Worm (Caenorhabditis elegans) whole organism, young adult: ENCODE results near the gene ttx-1.

Experiments
- B0336.3 ChIP-seq: fragments of 200-800 bp; sonication (Bioruptor generic); IDR thresholded peaks from 2 replicates; pipeline ENCODE4 v1.3.6; 2022; ENCODE audit warnings: missing genetic modification characterization, missing compliant biosample characterization
- D2030.7 ChIP-seq: fragments of 200-800 bp; sonication (Bioruptor generic); IDR thresholded peaks from 2 replicates; pipeline ENCODE4 v1.3.6; 2022; ENCODE audit warnings: missing genetic modification reagents, missing genetic modification characterization, missing compliant biosample characterization
- F10E7.11 ChIP-seq: sonication (generic microtip); optimal IDR thresholded peaks from 2 replicates; lab custom pipeline; 2017; ENCODE audit warnings: mild to moderate bottlenecking, missing genetic modification characterization, moderate library complexity, missing compliant biosample characterization
- F33H1.4 ChIP-seq: fragments of 200-800 bp; sonication (Bioruptor generic); IDR thresholded peaks from 2 replicates; pipeline ENCODE4 v1.3.6; 2022; ENCODE audit warnings: missing genetic modification reagents, missing genetic modification characterization, missing compliant biosample characterization
- F37B4.10 ChIP-seq: fragments of 200-800 bp; sonication (Bioruptor generic); IDR thresholded peaks from 2 replicates; pipeline ENCODE4 v1.3.6; 2022; ENCODE audit warnings: missing genetic modification characterization, missing compliant biosample characterization
- F57A8.1 ChIP-seq: fragments of 200-800 bp; sonication (Bioruptor generic); optimal IDR thresholded peaks from 2 replicates; lab custom pipeline; 2018; ENCODE audit warnings: mild to moderate bottlenecking, missing genetic modification characterization, moderate library complexity, missing compliant biosample characterization
- Y56A3A.18 ChIP-seq: fragments of 200-800 bp; sonication (Bioruptor generic); IDR thresholded peaks from 2 replicates; pipeline ENCODE4 v1.3.6; 2022; ENCODE audit warnings: missing genetic modification reagents, missing genetic modification characterization, missing compliant biosample characterization
- Y67H2A.10 ChIP-seq: fragments of 200-800 bp; sonication (Bioruptor generic); conservative IDR thresholded peaks from 2 replicates; pipeline ENCODE4 v1.3.6; 2022; ENCODE audit warnings: missing genetic modification reagents, missing genetic modification characterization, missing compliant biosample characterization
- ZK185.1 ChIP-seq: sonication (generic microtip); optimal IDR thresholded peaks from 2 replicates; lab custom pipeline; 2016; ENCODE audit warnings: mild to moderate bottlenecking, missing genetic modification characterization, missing compliant biosample characterization; ENCODE audit not compliant: poor library complexity, severe bottlenecking
- ama-1 ChIP-seq, 3 experiments: fragments of 150-350 bp in 1 of 3; sonication (generic microtip) in 2 of 3; optimal IDR thresholded peaks; 2 replicates each; lab custom pipeline; 2014 to 2018; ENCODE audit warnings: missing biosample characterization in 2 of 3, missing genetic modification characterization in 2 of 3, missing genetic modification reagents in 2 of 3
- attf-5 ChIP-seq: fragments of 200-800 bp; sonication (Bioruptor generic); optimal IDR thresholded peaks from 2 replicates; lab custom pipeline; 2018; ENCODE audit warnings: mild to moderate bottlenecking, missing genetic modification characterization, missing compliant biosample characterization
- ceh-100 ChIP-seq: fragments of 200-800 bp; sonication (Bioruptor generic); IDR thresholded peaks from 2 replicates; pipeline ENCODE4 v1.3.6; 2022; ENCODE audit warnings: missing genetic modification reagents, missing genetic modification characterization, missing compliant biosample characterization
- ceh-58 ChIP-seq: fragments of 200-800 bp; sonication (Bioruptor generic); IDR thresholded peaks from 2 replicates; pipeline ENCODE4 v1.3.6; 2022; ENCODE audit warnings: missing genetic modification characterization, missing compliant biosample characterization
- die-1 ChIP-seq: sonication (generic microtip); optimal IDR thresholded peaks from 2 replicates; lab custom pipeline; 2016; ENCODE audit warnings: missing genotype, mild to moderate bottlenecking, missing genetic modification characterization, missing compliant biosample characterization
- egl-18 ChIP-seq: fragments of 200-800 bp; sonication (Bioruptor generic); IDR thresholded peaks from 2 replicates; pipeline ENCODE4 v1.3.6; 2022; ENCODE audit warnings: missing genetic modification reagents, missing genetic modification characterization, missing compliant biosample characterization
- gei-17 ChIP-seq: fragments of 200-800 bp; sonication (Bioruptor generic); optimal IDR thresholded peaks from 2 replicates; lab custom pipeline; 2018; ENCODE audit warnings: mild to moderate bottlenecking, missing genetic modification characterization, missing compliant biosample characterization
- him-1 ChIP-seq: sonication (generic microtip); optimal IDR thresholded peaks from 2 replicates; lab custom pipeline; 2016; ENCODE audit warnings: missing genotype, missing genetic modification reagents, missing genetic modification characterization, missing compliant biosample characterization
- hmg-1.2 ChIP-seq: fragments of 200-800 bp; sonication (Bioruptor generic); IDR thresholded peaks from 2 replicates; pipeline ENCODE4 v1.3.6; 2022; ENCODE audit warnings: missing genetic modification reagents, missing genetic modification characterization, missing compliant biosample characterization
- hrde-1 ChIP-seq: sonication (generic microtip); optimal IDR thresholded peaks from 2 replicates; lab custom pipeline; 2016; ENCODE audit warnings: missing genetic modification characterization, mild to moderate bottlenecking, missing compliant biosample characterization, moderate library complexity, missing genotype, missing genetic modification reagents, borderline replicate concordance
- hsf-1 ChIP-seq: fragments of 200-800 bp; sonication (Bioruptor generic); IDR thresholded peaks from 2 replicates; pipeline ENCODE4 v1.3.6; 2022; ENCODE audit warnings: missing genetic modification reagents, missing genetic modification characterization, missing compliant biosample characterization
- lag-1 ChIP-seq: fragments of 200-800 bp; sonication (Bioruptor generic); IDR thresholded peaks from 2 replicates; pipeline ENCODE4 v1.3.6; 2022; ENCODE audit warnings: missing genetic modification reagents, missing genetic modification characterization, missing compliant biosample characterization
- let-526 ChIP-seq: fragments of 200-800 bp; sonication (Bioruptor generic); IDR thresholded peaks from 2 replicates; pipeline ENCODE4 v1.3.6; 2022; ENCODE audit warnings: missing genetic modification reagents, missing genetic modification characterization, missing compliant biosample characterization
- lin-40 ChIP-seq: sonication (generic microtip); optimal IDR thresholded peaks from 2 replicates; lab custom pipeline; 2016; ENCODE audit warnings: missing genetic modification characterization, mild to moderate bottlenecking, missing compliant biosample characterization, missing genotype, missing genetic modification reagents
- lir-1 ChIP-seq: fragments of 200-800 bp; sonication (Bioruptor generic); conservative IDR thresholded peaks from 2 replicates; pipeline ENCODE4 v1.3.6; 2022; ENCODE audit warnings: missing genetic modification reagents, missing genetic modification characterization, missing compliant biosample characterization
- lsl-1 ChIP-seq: fragments of 200-800 bp; sonication (Bioruptor generic); optimal IDR thresholded peaks from 2 replicates; lab custom pipeline; 2018; ENCODE audit warnings: mild to moderate bottlenecking, missing genetic modification characterization, moderate library complexity, missing compliant biosample characterization
- madf-6 ChIP-seq: fragments of 200-800 bp; sonication (Bioruptor generic); IDR thresholded peaks from 2 replicates; pipeline ENCODE4 v1.3.6; 2022; ENCODE audit warnings: missing genetic modification reagents, missing genetic modification characterization, missing compliant biosample characterization
- madf-8 ChIP-seq: fragments of 200-800 bp; sonication (Bioruptor generic); conservative IDR thresholded peaks from 2 replicates; pipeline ENCODE4 v1.3.6; 2022; ENCODE audit warnings: missing genetic modification reagents, missing genetic modification characterization, missing compliant biosample characterization
- mel-28 ChIP-seq: sonication (generic microtip); optimal IDR thresholded peaks from 2 replicates; lab custom pipeline; 2016; ENCODE audit warnings: borderline replicate concordance, mild to moderate bottlenecking, missing genetic modification characterization, missing compliant biosample characterization
- nhr-27 ChIP-seq: fragments of 200-800 bp; sonication (Bioruptor generic); optimal IDR thresholded peaks from 2 replicates; lab custom pipeline; 2018; ENCODE audit warnings: mild to moderate bottlenecking, missing genetic modification characterization, moderate library complexity, missing compliant biosample characterization
- nhr-80 ChIP-seq: sonication (generic microtip); optimal IDR thresholded peaks from 2 replicates; lab custom pipeline; 2016; ENCODE audit warnings: missing genetic modification characterization, missing compliant biosample characterization
- rcor-1 ChIP-seq: fragments of 200-800 bp; sonication (Bioruptor generic); IDR thresholded peaks from 2 replicates; pipeline ENCODE4 v1.3.6; 2022; ENCODE audit warnings: missing genetic modification reagents, missing genetic modification characterization, missing compliant biosample characterization
- rpc-1 ChIP-seq, 2 experiments: fragments of 150-350 bp in 1 of 2; sonication (generic microtip) in 1 of 2; optimal IDR thresholded peaks; 2 replicates each; lab custom pipeline; 2014 to 2018; ENCODE audit warnings: missing biosample characterization in 1 of 2, missing genetic modification characterization in 1 of 2, missing genetic modification reagents in 1 of 2, missing genotype in 1 of 2
- snpc-3.4 ChIP-seq: sonication (generic microtip); optimal IDR thresholded peaks from 2 replicates; lab custom pipeline; 2017; ENCODE audit warnings: missing genetic modification characterization, mild to moderate bottlenecking, missing compliant biosample characterization, antibody characterized with exemption, moderate library complexity, missing genotype, missing genetic modification reagents
- somi-1 ChIP-seq: fragments of 200-800 bp; sonication (Bioruptor generic); optimal IDR thresholded peaks from 2 replicates; lab custom pipeline; 2018; ENCODE audit warnings: mild to moderate bottlenecking, missing genetic modification characterization, missing compliant biosample characterization
- sptf-2 ChIP-seq: fragments of 200-800 bp; sonication (Bioruptor generic); optimal IDR thresholded peaks from 2 replicates; lab custom pipeline; 2018; ENCODE audit warnings: mild to moderate bottlenecking, missing genetic modification characterization, missing compliant biosample characterization
- tbp1 ChIP-seq: fragments of 200-800 bp; sonication (Bioruptor generic); optimal IDR thresholded peaks from 2 replicates; lab custom pipeline; 2018; ENCODE audit warnings: mild to moderate bottlenecking, missing genetic modification characterization, missing compliant biosample characterization
- tbx-9 ChIP-seq: sonication (generic microtip); optimal IDR thresholded peaks from 2 replicates; lab custom pipeline; 2016; ENCODE audit warnings: borderline replicate concordance, missing genetic modification characterization, inconsistent platforms, missing compliant biosample characterization
- xnd-1 ChIP-seq: sonication (generic microtip); optimal IDR thresholded peaks from 2 replicates; lab custom pipeline; 2016; ENCODE audit warnings: missing genotype, missing genetic modification reagents, missing genetic modification characterization, missing compliant biosample characterization
- zfh-2 ChIP-seq: fragments of 200-800 bp; sonication (Bioruptor generic); conservative IDR thresholded peaks from 2 replicates; pipeline ENCODE4 v1.3.6; 2022; ENCODE audit warnings: missing genetic modification reagents, missing genetic modification characterization, missing compliant biosample characterization
- zim-3 ChIP-seq: sonication (generic microtip); optimal IDR thresholded peaks from 2 replicates; lab custom pipeline; 2017; ENCODE audit warnings: mild to moderate bottlenecking, missing genetic modification characterization, moderate library complexity, missing compliant biosample characterization
- ztf-25 ChIP-seq: fragments of 200-800 bp; sonication (Bioruptor generic); IDR thresholded peaks from 2 replicates; pipeline ENCODE4 v1.3.6; 2022; ENCODE audit warnings: missing genetic modification reagents, missing genetic modification characterization, missing compliant biosample characterization
- ztf-26 ChIP-seq: sonication (generic microtip); optimal IDR thresholded peaks from 2 replicates; lab custom pipeline; 2017; ENCODE audit warnings: missing genetic modification characterization, missing compliant biosample characterization
- ztf-28 ChIP-seq: fragments of 200-800 bp; sonication (Bioruptor generic); IDR thresholded peaks from 2 replicates; pipeline ENCODE4 v1.3.6; 2022; ENCODE audit warnings: missing genetic modification reagents, missing genetic modification characterization, missing compliant biosample characterization

Gene ttx-1

ce11 chrV:20011199-20011598, 52.8 kb downstream of the ttx-1 start:
- no peak for TF ChIP-seq zfh-2 (GFP tag; lab: Robert Waterston, UW)
- TF ChIP-seq xnd-1 (tag; lab: Kevin White, UChicago), result no peak
- TF ChIP-seq madf-8 (GFP tag; lab: Robert Waterston, UW), result no peak
- peak; percentile 61 for TF ChIP-seq nhr-80 (tag; lab: Kevin White, UChicago)
- TF ChIP-seq lin-40 (tag; lab: Kevin White, UChicago), result no peak
- TF ChIP-seq somi-1 (GFP tag; lab: Kevin White, UChicago), result peak; percentile 12

ce11 chrV:20007470-20007869, 56.5 kb downstream of the ttx-1 start, which contains the start of gene Y60A3A.23:
Gene Y60A3A.23, plus strand, starts transcription at chrV:20007770.
- TF ChIP-seq Y67H2A.10 (GFP tag; lab: Robert Waterston, UW), result no peak
- TF ChIP-seq zim-3 (tag; lab: Kevin White, UChicago), result no peak
- TF ChIP-seq ceh-58 (GFP tag; lab: Robert Waterston, UW), result no peak
- TF ChIP-seq xnd-1 (tag; lab: Kevin White, UChicago), result no peak
- no peak for TF ChIP-seq F33H1.4 (GFP tag; lab: Robert Waterston, UW)
- no peak for TF ChIP-seq D2030.7 (GFP tag; lab: Robert Waterston, UW)
- TF ChIP-seq snpc-3.4 (tag; lab: Kevin White, UChicago), result no peak
- no peak for TF ChIP-seq B0336.3
- TF ChIP-seq die-1, result no peak
- TF ChIP-seq let-526 (GFP tag; lab: Robert Waterston, UW), result no peak
- no peak for TF ChIP-seq F57A8.1
- no peak for TF ChIP-seq rcor-1 (GFP tag; lab: Robert Waterston, UW)
- no peak for TF ChIP-seq lag-1
- no peak for TF ChIP-seq egl-18 (GFP tag; lab: Robert Waterston, UW)

- no peak for TF ChIP-seq snpc-3.4 (tag; lab: Kevin White, UChicago)
- TF ChIP-seq hrde-1 (tag; lab: Kevin White, UChicago), result no peak
- no peak for TF ChIP-seq ztf-25 (GFP tag; lab: Robert Waterston, UW)
- TF ChIP-seq madf-8 (GFP tag; lab: Robert Waterston, UW), result no peak
- TF ChIP-seq ZK185.1 (tag; lab: Kevin White, UChicago), result no peak
- no peak for TF ChIP-seq F37B4.10 (GFP tag; lab: Robert Waterston, UW)
- TF ChIP-seq lir-1 (GFP tag; lab: Robert Waterston, UW), result 0 out of 2 replicates have a peak, but pooled peaks have one; percentile 7
- peak; percentile 97 for TF ChIP-seq hmg-1.2 (GFP tag; lab: Robert Waterston, UW)
- TF ChIP-seq F57A8.1, result no peak
- no peak for TF ChIP-seq rpc-1 (optimal IDR thresholded peaks at IDR 0.05; lab: Kevin White, UChicago)
- no peak for TF ChIP-seq rpc-1 (tag; optimal IDR thresholded peaks at IDR 0.05; lab: Kevin White, UChicago)
- peak; percentile 33 for TF ChIP-seq nhr-80 (tag; lab: Kevin White, UChicago)
- TF ChIP-seq him-1, result no peak
- TF ChIP-seq Y67H2A.10 (GFP tag; lab: Robert Waterston, UW), result no peak
- TF ChIP-seq sptf-2 (GFP tag; lab: Kevin White, UChicago), result no peak
- TF ChIP-seq nhr-27 (tag; lab: Kevin White, UChicago), result no peak
- no peak for TF ChIP-seq gei-17 (GFP tag; lab: Kevin White, UChicago)
- peak; percentile 35; the same call in 1 of the 2 replicates for TF ChIP-seq rcor-1 (GFP tag; lab: Robert Waterston, UW)
- no peak for TF ChIP-seq Y56A3A.18 (GFP tag; lab: Robert Waterston, UW)
- peak; percentile 75 for TF ChIP-seq lin-40 (tag; lab: Kevin White, UChicago)
- TF ChIP-seq hsf-1 (GFP tag; lab: Robert Waterston, UW), result no peak
- TF ChIP-seq lag-1, result no peak
- TF ChIP-seq egl-18 (GFP tag; lab: Robert Waterston, UW), result no peak
- peak; percentile 71 for TF ChIP-seq attf-5
- TF ChIP-seq mel-28 (tag; lab: Kevin White, UChicago), result no peak
- peak; percentile 71 for TF ChIP-seq ama-1 (optimal IDR thresholded peaks at IDR 0.05; lab: Kevin White, UChicago)
- TF ChIP-seq ama-1 (GFP tag; optimal IDR thresholded peaks at IDR 0.05; lab: Kevin White, UChicago), result no peak
- TF ChIP-seq ztf-26 (tag; lab: Kevin White, UChicago), result no peak
- no peak for TF ChIP-seq ceh-100 (GFP tag; lab: Robert Waterston, UW)
- no peak for TF ChIP-seq madf-6
- TF ChIP-seq ztf-28, result no peak
- no peak for TF ChIP-seq tbx-9
- TF ChIP-seq F10E7.11 (tag; lab: Kevin White, UChicago), result no peak
- TF ChIP-seq tbp1 (GFP tag; lab: Kevin White, UChicago), result peak; percentile 35
- no peak for TF ChIP-seq lsl-1 (GFP tag; lab: Kevin White, UChicago)
These were observed 58.2 kb downstream of the ttx-1 start for ce11 chrV:20005724-20006132.
